Worm (Caenorhabditis elegans) whole organism, L4 larva: ENCODE data around the gene egg-3.

Experiments used
- D1046.2 ChIP-seq: fragments of 200-800 bp; sonication (Bioruptor generic); IDR thresholded peaks from 2 replicates; pipeline ENCODE4 v1.3.6; 2022; ENCODE audit warnings: missing genetic modification characterization, missing compliant biosample characterization
- F37D6.2 ChIP-seq: sonication (generic microtip); optimal IDR thresholded peaks from 2 replicates; lab custom pipeline; 2016; ENCODE audit warnings: mild to moderate bottlenecking, missing genetic modification characterization, missing compliant biosample characterization
- R02D3.7 ChIP-seq: fragments of 150-350 bp; sonication (generic microtip); optimal IDR thresholded peaks from 3 replicates; lab custom pipeline; 2014; ENCODE audit warnings: missing biosample characterization, missing genetic modification characterization
- Y105C5A.15 ChIP-seq: fragments of 200-800 bp; sonication (Bioruptor generic); IDR thresholded peaks from 2 replicates; pipeline ENCODE4 v1.3.6; 2022; ENCODE audit warnings: missing genetic modification characterization, missing compliant biosample characterization
- Y48G9A.11 ChIP-seq: fragments of 200-800 bp; sonication (Bioruptor generic); IDR thresholded peaks from 2 replicates; pipeline ENCODE4 v1.3.6; 2022; ENCODE audit warnings: missing genetic modification reagents, missing genetic modification characterization, missing compliant biosample characterization
- ZK546.5 ChIP-seq, 2 experiments: sonication (generic microtip); optimal IDR thresholded peaks; 2 replicates each; lab custom pipeline; 2017; ENCODE audit warnings: missing biosample characterization in 2 of 2, missing genetic modification characterization in 2 of 2
- aha-1 ChIP-seq: fragments of 150-350 bp; peaks from one replicate; lab custom pipeline; 2014; ENCODE audit warnings: missing biosample characterization, missing genetic modification characterization
- ama-1 ChIP-seq: fragments of 150-350 bp; optimal IDR thresholded peaks from 2 replicates; lab custom pipeline; 2014; ENCODE audit warnings: inconsistent platforms, mixed read lengths
- arid-1 ChIP-seq: fragments of 200-800 bp; sonication (Bioruptor generic); conservative IDR thresholded peaks from 2 replicates; pipeline ENCODE4 v1.3.6; 2022; ENCODE audit warnings: missing genetic modification reagents, missing genetic modification characterization, missing compliant biosample characterization
- ceh-32 ChIP-seq: sonication (generic microtip); optimal IDR thresholded peaks from 2 replicates; lab custom pipeline; 2016; ENCODE audit warnings: mild to moderate bottlenecking, missing genetic modification characterization, missing compliant biosample characterization; ENCODE audit not compliant: poor library complexity
- ctbp-1 ChIP-seq: fragments of 200-800 bp; sonication (Bioruptor generic); IDR thresholded peaks from 2 replicates; pipeline ENCODE4 v1.3.6; 2022; ENCODE audit warnings: missing genetic modification reagents, missing genetic modification characterization, missing compliant biosample characterization
- daf-16 ChIP-seq, 3 experiments: sonication (generic microtip); optimal IDR thresholded peaks; 2 replicates each; lab custom pipeline; 2016 to 2017; ENCODE audit warnings: missing genetic modification characterization in 3 of 3, missing genetic modification reagents in 3 of 3, mild to moderate bottlenecking in 2 of 3, missing compliant biosample characterization in 2 of 3, missing biosample characterization in 1 of 3, moderate library complexity in 1 of 3
- daf-19 ChIP-seq: fragments of 200-800 bp; sonication (Bioruptor generic); conservative IDR thresholded peaks from 2 replicates; pipeline ENCODE4 v1.3.6; 2022; ENCODE audit warnings: missing genetic modification characterization, missing compliant biosample characterization
- dmd-6 ChIP-seq: fragments of 200-800 bp; sonication (Bioruptor generic); IDR thresholded peaks from 2 replicates; pipeline ENCODE4 v1.3.6; 2022; ENCODE audit warnings: missing genetic modification reagents, missing genetic modification characterization, missing compliant biosample characterization
- dmd-8 ChIP-seq: fragments of 200-800 bp; sonication (Bioruptor generic); IDR thresholded peaks from 2 replicates; pipeline ENCODE4 v1.3.6; 2022; ENCODE audit warnings: missing genetic modification characterization, missing compliant biosample characterization
- dve-1 ChIP-seq: sonication (generic microtip); optimal IDR thresholded peaks from 2 replicates; lab custom pipeline; 2017; ENCODE audit warnings: antibody characterized with exemption, mild to moderate bottlenecking, missing genetic modification characterization, missing compliant biosample characterization; ENCODE audit not compliant: insufficient read depth
- egl-27 ChIP-seq: sonication (generic microtip); optimal IDR thresholded peaks from 3 replicates; lab custom pipeline; 2017; ENCODE audit warnings: missing biosample characterization, missing genetic modification reagents, missing genetic modification characterization
- egl-43 ChIP-seq: fragments of 200-800 bp; sonication (Bioruptor generic); IDR thresholded peaks from 2 replicates; pipeline ENCODE4 v1.3.6; 2022; ENCODE audit warnings: missing genetic modification reagents, missing genetic modification characterization, missing compliant biosample characterization
- fkh-10 ChIP-seq: fragments of 150-350 bp; optimal IDR thresholded peaks from 2 replicates; lab custom pipeline; 2014; ENCODE audit warnings: missing biosample characterization, missing genetic modification reagents, missing genetic modification characterization
- hif-1 ChIP-seq, 2 experiments: sonication (generic microtip); optimal IDR thresholded peaks; 2 replicates each; lab custom pipeline; 2016 to 2017; ENCODE audit warnings: missing compliant biosample characterization in 2 of 2, missing genetic modification characterization in 2 of 2, missing genetic modification reagents in 2 of 2, missing genotype in 2 of 2, mild to moderate bottlenecking in 1 of 2
- hlh-11 ChIP-seq: fragments of 200-800 bp; sonication (Bioruptor generic); optimal IDR thresholded peaks from 2 replicates; lab custom pipeline; 2018; ENCODE audit warnings: mild to moderate bottlenecking, missing genetic modification characterization, missing compliant biosample characterization
- jun-1 ChIP-seq: fragments of 150-350 bp; optimal IDR thresholded peaks from 2 replicates; lab custom pipeline; 2014; ENCODE audit warnings: missing biosample characterization, missing genetic modification reagents, missing genetic modification characterization
- lim-7 ChIP-seq: fragments of 200-800 bp; sonication (Bioruptor generic); IDR thresholded peaks from 2 replicates; pipeline ENCODE4 v1.3.6; 2022; ENCODE audit warnings: missing genetic modification characterization, missing compliant biosample characterization
- lin-1 ChIP-seq: fragments of 200-800 bp; sonication (Bioruptor generic); IDR thresholded peaks from 2 replicates; pipeline ENCODE4 v1.3.6; 2022; ENCODE audit warnings: missing genetic modification reagents, missing genetic modification characterization, missing compliant biosample characterization
- lin-13 ChIP-seq: fragments of 150-350 bp; optimal IDR thresholded peaks from 2 replicates; lab custom pipeline; 2014; ENCODE audit warnings: missing biosample characterization, missing genetic modification reagents, missing genetic modification characterization
- lin-38 ChIP-seq: fragments of 200-800 bp; sonication (Bioruptor generic); IDR thresholded peaks from 2 replicates; pipeline ENCODE4 v1.3.6; 2022; ENCODE audit warnings: missing genetic modification reagents, missing genetic modification characterization, missing compliant biosample characterization
- lin-39 ChIP-seq: fragments of 150-350 bp; optimal IDR thresholded peaks from 2 replicates; lab custom pipeline; 2014; ENCODE audit warnings: missing biosample characterization, missing genetic modification reagents, missing genetic modification characterization
- lsy-2 ChIP-seq, 2 experiments: fragments of 150-350 bp in 1 of 2; sonication (generic microtip) in 1 of 2; optimal IDR thresholded peaks; 2 replicates each; lab custom pipeline; 2014 to 2017; ENCODE audit warnings: missing biosample characterization in 2 of 2, missing genetic modification characterization in 2 of 2
- madf-5 ChIP-seq, 2 experiments: fragments of 200-800 bp; sonication (Bioruptor generic); IDR thresholded peaks; 2 replicates each; pipeline ENCODE4 v1.3.6; 2022; ENCODE audit warnings: missing compliant biosample characterization in 2 of 2, missing genetic modification characterization in 2 of 2
- madf-9 ChIP-seq: fragments of 200-800 bp; sonication (Bioruptor generic); conservative IDR thresholded peaks from 2 replicates; pipeline ENCODE4 v1.3.6; 2022; ENCODE audit warnings: missing genetic modification reagents, missing genetic modification characterization, missing compliant biosample characterization
- mdl-1 ChIP-seq, 2 experiments: fragments of 150-350 bp in 1 of 2; sonication (generic microtip) in 1 of 2; optimal IDR thresholded peaks; 2 replicates each; lab custom pipeline; 2014 to 2017; ENCODE audit warnings: missing biosample characterization in 2 of 2, missing genetic modification characterization in 2 of 2
- mdt-29 ChIP-seq: fragments of 200-800 bp; sonication (Bioruptor generic); IDR thresholded peaks from 2 replicates; pipeline ENCODE4 v1.3.6; 2022; ENCODE audit warnings: missing genetic modification reagents, missing genetic modification characterization, missing compliant biosample characterization
- mxl-3 ChIP-seq: fragments of 200-800 bp; sonication (Bioruptor generic); optimal IDR thresholded peaks from 2 replicates; lab custom pipeline; 2018; ENCODE audit warnings: mild to moderate bottlenecking, missing genetic modification characterization, missing compliant biosample characterization
- nhr-102 ChIP-seq: sonication (generic microtip); optimal IDR thresholded peaks from 2 replicates; lab custom pipeline; 2016; ENCODE audit warnings: mild to moderate bottlenecking, missing genetic modification characterization, moderate library complexity, missing compliant biosample characterization
- nhr-25 ChIP-seq: sonication (generic microtip); optimal IDR thresholded peaks from 2 replicates; lab custom pipeline; 2017; ENCODE audit warnings: missing genetic modification characterization, mild to moderate bottlenecking, missing compliant biosample characterization, antibody characterized with exemption, moderate library complexity, borderline replicate concordance; ENCODE audit not compliant: insufficient read depth
- nhr-28 ChIP-seq: fragments of 150-350 bp; optimal IDR thresholded peaks from 2 replicates; lab custom pipeline; 2014; ENCODE audit warnings: missing biosample characterization, missing genetic modification characterization
- rbr-2 ChIP-seq: sonication (generic microtip); optimal IDR thresholded peaks from 2 replicates; lab custom pipeline; 2016; ENCODE audit warnings: missing genotype, missing genetic modification characterization, missing compliant biosample characterization
- sdz-12 ChIP-seq: fragments of 200-800 bp; sonication (Bioruptor generic); optimal IDR thresholded peaks from 2 replicates; lab custom pipeline; 2018; ENCODE audit warnings: mild to moderate bottlenecking, missing genetic modification characterization, missing compliant biosample characterization
- set-16 ChIP-seq: fragments of 200-800 bp; sonication (Bioruptor generic); IDR thresholded peaks from 2 replicates; pipeline ENCODE4 v1.3.6; 2022; ENCODE audit warnings: missing genetic modification reagents, missing genetic modification characterization, missing compliant biosample characterization
- skn-1 ChIP-seq: fragments of 150-350 bp; optimal IDR thresholded peaks from 2 replicates; lab custom pipeline; 2014; ENCODE audit warnings: missing biosample characterization, missing genetic modification characterization
- unc-39 ChIP-seq: sonication (generic microtip); optimal IDR thresholded peaks from 2 replicates; lab custom pipeline; 2017; ENCODE audit warnings: missing biosample characterization, missing genetic modification characterization
- zag-1 ChIP-seq: fragments of 150-350 bp; optimal IDR thresholded peaks from 2 replicates; lab custom pipeline; 2014; ENCODE audit warnings: missing biosample characterization, missing genetic modification characterization
- zip-11 ChIP-seq: fragments of 200-800 bp; sonication (Bioruptor generic); IDR thresholded peaks from 2 replicates; pipeline ENCODE4 v1.3.6; 2022; ENCODE audit warnings: missing genetic modification characterization, missing compliant biosample characterization

Gene egg-3

ce11 chrII:10859359-10859758, 24.9 kb downstream of the egg-3 start:
- TF ChIP-seq D1046.2 (GFP tag; lab: Robert Waterston, UW) (no peak), nhr-28 (peak; percentile 58), lin-13 (GFP tag; lab: Kevin White, UChicago) (no peak), dmd-6 (GFP tag; lab: Robert Waterston, UW) (peak; percentile 61), arid-1 (GFP tag; lab: Robert Waterston, UW) (no peak), madf-5 (GFP tag; IDR thresholded peaks at IDR 0.05; lab: Robert Waterston, UW) (no peak), madf-9 (GFP tag; lab: Robert Waterston, UW) (no peak), lin-39 (tag; lab: Kevin White, UChicago) (no peak), zip-11 (GFP tag; lab: Robert Waterston, UW) (no peak), lin-1 (no peak)

- TF ChIP-seq sdz-12 (GFP tag; lab: Kevin White, UChicago) (no peak), jun-1 (tag; lab: Kevin White, UChicago) (no peak), dve-1 (peak; percentile 10), rbr-2 (tag; lab: Kevin White, UChicago) (no peak), daf-16 (GFP tag; optimal IDR thresholded peaks at IDR 0.05; lab: Kevin White, UChicago) (no peak), daf-16 (tag; optimal IDR thresholded peaks at IDR 0.05; lab: Kevin White, UChicago) (peak; percentile 1), skn-1 (tag; lab: Kevin White, UChicago) (no peak)
Measured at ce11 chrII:10857077-10857476, 27.2 kb downstream of the egg-3 start, which contains the start of gene M106.7. M106.7 (minus strand) TSS chrII:10857177.

ce11 chrII:10852880-10853279, 31.4 kb downstream of the egg-3 start:
- no peak for TF ChIP-seq daf-19 (GFP tag; lab: Robert Waterston, UW)
- peak in 1 of 2 experiments; percentile 5 for TF ChIP-seq lsy-2 (tag; optimal IDR thresholded peaks at IDR 0.05; lab: Kevin White, UChicago)

ce11 chrII:10851110-10851509, 33.1 kb downstream of the egg-3 start:
- TF ChIP-seq dmd-8 (GFP tag; lab: Robert Waterston, UW) (no peak), hlh-11 (tag; lab: Kevin White, UChicago) (peak; percentile 97), hif-1 (tag; optimal IDR thresholded peaks at IDR 0.05; lab: Kevin White, UChicago) (peak in 1 of 2 experiments; percentile 32), lsy-2 (tag; optimal IDR thresholded peaks at IDR 0.05; lab: Kevin White, UChicago) (peak in 1 of 2 experiments; percentile 81), lim-7 (no peak), nhr-102 (peak; percentile 89), zag-1 (tag; lab: Kevin White, UChicago) (no peak), egl-43 (no peak; the same call in 1 of the 2 replicates), Y105C5A.15 (GFP tag; lab: Robert Waterston, UW) (0 out of 2 replicates have a peak, but pooled peaks have one; percentile 17), mdt-29 (peak; percentile 91), unc-39 (tag; lab: Kevin White, UChicago) (no peak), daf-19 (GFP tag; lab: Robert Waterston, UW) (no peak), lin-39 (tag; lab: Kevin White, UChicago) (no peak), dmd-6 (GFP tag; lab: Robert Waterston, UW) (peak; percentile 97), nhr-25 (tag; lab: Kevin White, UChicago) (peak; percentile 73), mxl-3 (GFP tag; lab: Kevin White, UChicago) (peak; percentile 91), R02D3.7 (tag; lab: Kevin White, UChicago) (no peak), ZK546.5 (tag; optimal IDR thresholded peaks at IDR 0.05; lab: Kevin White, UChicago) (no peak), nhr-28 (peak; percentile 66), F37D6.2 (tag; lab: Kevin White, UChicago) (no peak), aha-1 (tag; lab: Kevin White, UChicago) (no peak), ctbp-1 (GFP tag; lab: Robert Waterston, UW) (0 out of 2 replicates have a peak, but pooled peaks have one; percentile 29), arid-1 (GFP tag; lab: Robert Waterston, UW) (0 out of 2 replicates have a peak, but pooled peaks have one; percentile 25), fkh-10 (GFP tag; lab: Kevin White, UChicago) (no peak), madf-5 (GFP tag; IDR thresholded peaks at IDR 0.05; lab: Robert Waterston, UW) (no peak), zip-11 (GFP tag; lab: Robert Waterston, UW) (no peak), mdl-1 (tag; optimal IDR thresholded peaks at IDR 0.05; lab: Kevin White, UChicago) (peak in 1 of 2 experiments; percentile 57), lin-38 (GFP tag; lab: Robert Waterston, UW) (peak; percentile 55), Y48G9A.11 (GFP tag; lab: Robert Waterston, UW) (no peak), ama-1 (lab: Kevin White, UChicago) (no peak), ceh-32 (tag; lab: Kevin White, UChicago) (no peak), set-16 (GFP tag; lab: Robert Waterston, UW) (peak; percentile 62), rbr-2 (tag; lab: Kevin White, UChicago) (peak; percentile 55), egl-27 (no peak), lin-13 (GFP tag; lab: Kevin White, UChicago) (peak; percentile 47)
